Fruit fly (Drosophila melanogaster) whole organism, prepupa: ENCODE measurements around the gene Hecw.
A peak's percentile ranks its signal among the peaks of the same experiment; 100 is the strongest.

Experiments used
- Blimp-1 ChIP-seq: fragments of 200-800 bp; sonication (Bioruptor generic); optimal IDR thresholded peaks from 3 replicates; lab custom pipeline; 2017; ENCODE audit warnings: missing biosample characterization, missing genetic modification characterization, mild to moderate bottlenecking, moderate library complexity, missing genetic modification reagents
- CG10631 ChIP-seq: fragments of 200-800 bp; sonication (Bioruptor generic); optimal IDR thresholded peaks from 2 replicates; lab custom pipeline; 2016; ENCODE audit warnings: missing biosample characterization, missing genetic modification characterization
- CG10669 ChIP-seq: fragments of 200-800 bp; sonication (Bioruptor generic); optimal IDR thresholded peaks from 3 replicates; lab custom pipeline; 2018; ENCODE audit warnings: missing biosample characterization, mild to moderate bottlenecking, missing genetic modification characterization, moderate library complexity
- CG11294 ChIP-seq: fragments of 200-800 bp; sonication (Bioruptor generic); IDR thresholded peaks from 2 replicates; pipeline ENCODE4 v1.3.6; 2022; ENCODE audit warnings: missing biosample characterization, missing genetic modification characterization
- CG11762 ChIP-seq: fragments of 200-800 bp; sonication (Bioruptor generic); optimal IDR thresholded peaks from 3 replicates; lab custom pipeline; 2016; ENCODE audit warnings: missing biosample characterization, missing genetic modification characterization; ENCODE audit not compliant: insufficient read depth
- CG11902 ChIP-seq: fragments of 200-800 bp; sonication (Bioruptor generic); optimal IDR thresholded peaks from 3 replicates; lab custom pipeline; 2016; ENCODE audit warnings: missing biosample characterization, missing genetic modification characterization
- CG1621 ChIP-seq: fragments of 200-800 bp; sonication (Bioruptor generic); optimal IDR thresholded peaks from 3 replicates; lab custom pipeline; 2018; ENCODE audit warnings: missing biosample characterization, mild to moderate bottlenecking, missing genetic modification characterization
- CG16779 ChIP-seq: fragments of 200-800 bp; sonication (Bioruptor generic); optimal IDR thresholded peaks from 3 replicates; lab custom pipeline; 2017; ENCODE audit warnings: missing biosample characterization, mild to moderate bottlenecking, missing genetic modification characterization
- CG31627 ChIP-seq: fragments of 200-800 bp; sonication (Bioruptor generic); optimal IDR thresholded peaks from 3 replicates; lab custom pipeline; 2016; ENCODE audit warnings: missing biosample characterization, missing genetic modification characterization
- CG32006 ChIP-seq: fragments of 200-800 bp; sonication (Bioruptor generic); optimal IDR thresholded peaks from 3 replicates; lab custom pipeline; 2017; ENCODE audit warnings: missing biosample characterization, mild to moderate bottlenecking, missing genetic modification characterization
- CG34406 ChIP-seq: fragments of 200-800 bp; sonication (Bioruptor generic); optimal IDR thresholded peaks from 3 replicates; lab custom pipeline; 2016; ENCODE audit warnings: missing biosample characterization, missing genetic modification characterization
- CG3919 ChIP-seq: fragments of 200-800 bp; sonication (Bioruptor generic); optimal IDR thresholded peaks from 3 replicates; lab custom pipeline; 2016; ENCODE audit warnings: missing biosample characterization, missing genetic modification characterization
- CG4318 ChIP-seq: fragments of 200-800 bp; sonication (Bioruptor generic); optimal IDR thresholded peaks from 3 replicates; lab custom pipeline; 2017; ENCODE audit warnings: missing biosample characterization, mild to moderate bottlenecking, missing genetic modification characterization
- CG6163 ChIP-seq: fragments of 200-800 bp; sonication (Bioruptor generic); IDR thresholded peaks from 3 replicates; pipeline ENCODE4 v1.3.6; 2022; ENCODE audit warnings: missing biosample characterization, missing genetic modification characterization
- CG6276 ChIP-seq: fragments of 200-800 bp; sonication (Bioruptor generic); optimal IDR thresholded peaks from 2 replicates; lab custom pipeline; 2017; ENCODE audit warnings: missing biosample characterization, mild to moderate bottlenecking, missing genetic modification characterization
- CG6792 ChIP-seq: fragments of 200-800 bp; sonication (Bioruptor generic); optimal IDR thresholded peaks from 3 replicates; lab custom pipeline; 2016; ENCODE audit warnings: missing biosample characterization, missing genetic modification characterization
- CG6808 ChIP-seq: fragments of 200-800 bp; sonication (Bioruptor generic); optimal IDR thresholded peaks from 3 replicates; lab custom pipeline; 2017; ENCODE audit warnings: missing biosample characterization, missing genetic modification characterization, mild to moderate bottlenecking, moderate library complexity, missing genetic modification reagents
- CG6854 ChIP-seq: fragments of 200-800 bp; sonication (Bioruptor generic); optimal IDR thresholded peaks from 2 replicates; lab custom pipeline; 2017; ENCODE audit warnings: missing biosample characterization, mild to moderate bottlenecking, missing genetic modification characterization
- CG7368 ChIP-seq: fragments of 200-800 bp; sonication (Bioruptor generic); optimal IDR thresholded peaks from 3 replicates; lab custom pipeline; 2016; ENCODE audit warnings: missing biosample characterization, missing genetic modification characterization
- CG8119 ChIP-seq: fragments of 200-800 bp; sonication (Bioruptor generic); IDR thresholded peaks from 3 replicates; pipeline ENCODE4 v1.3.6; 2022; ENCODE audit warnings: missing biosample characterization, missing genetic modification characterization
- CG8632 ChIP-seq: fragments of 200-800 bp; sonication (Bioruptor generic); optimal IDR thresholded peaks from 3 replicates; lab custom pipeline; 2016; ENCODE audit warnings: missing biosample characterization, missing genetic modification characterization
- CG9139 ChIP-seq: fragments of 200-800 bp; sonication (Bioruptor generic); optimal IDR thresholded peaks from 3 replicates; lab custom pipeline; 2017; ENCODE audit warnings: missing biosample characterization, mild to moderate bottlenecking, missing genetic modification characterization
- Eip75B ChIP-seq: fragments of 200-800 bp; sonication (Bioruptor generic); optimal IDR thresholded peaks from 3 replicates; lab custom pipeline; 2016; ENCODE audit warnings: missing biosample characterization, missing genetic modification characterization
- Eip78C ChIP-seq: fragments of 200-800 bp; sonication (Bioruptor generic); peaks from one replicate; lab custom pipeline; 2016; ENCODE audit warnings: missing biosample characterization, missing genetic modification characterization
- Eip93F ChIP-seq: fragments of 200-800 bp; sonication (Bioruptor generic); optimal IDR thresholded peaks from 2 replicates; lab custom pipeline; 2016; ENCODE audit warnings: missing biosample characterization, mild to moderate bottlenecking, missing genetic modification characterization
- Ets21C ChIP-seq: fragments of 200-800 bp; sonication (Bioruptor generic); optimal IDR thresholded peaks from 3 replicates; lab custom pipeline; 2016; ENCODE audit warnings: missing biosample characterization, missing genetic modification characterization
- Ets96B ChIP-seq: fragments of 200-800 bp; optimal IDR thresholded peaks from 2 replicates; lab custom pipeline; 2019; ENCODE audit warnings: missing biosample characterization, mild to moderate bottlenecking, missing genetic modification characterization, moderate library complexity
- Gug ChIP-seq: fragments of 200-800 bp; sonication (Bioruptor generic); IDR thresholded peaks from 2 replicates; pipeline ENCODE4 v1.3.6; 2022; ENCODE audit warnings: missing biosample characterization, missing genetic modification characterization
- Hr38 ChIP-seq: sonication (Bioruptor generic); optimal IDR thresholded peaks from 2 replicates; lab custom pipeline; 2016; ENCODE audit warnings: missing biosample characterization, missing genetic modification characterization
- Hr39 ChIP-seq: fragments of 200-800 bp; sonication (Bioruptor generic); optimal IDR thresholded peaks from 2 replicates; lab custom pipeline; 2016; ENCODE audit warnings: missing biosample characterization, missing genetic modification characterization
- Hr4 ChIP-seq: fragments of 200-800 bp; sonication (Bioruptor generic); optimal IDR thresholded peaks from 3 replicates; lab custom pipeline; 2016; ENCODE audit warnings: missing biosample characterization, missing genetic modification characterization
- Met ChIP-seq: fragments of 200-800 bp; sonication (Bioruptor generic); optimal IDR thresholded peaks from 3 replicates; lab custom pipeline; 2016; ENCODE audit warnings: missing biosample characterization, missing genetic modification characterization
- OdsH ChIP-seq: fragments of 200-800 bp; sonication (Bioruptor generic); optimal IDR thresholded peaks from 3 replicates; lab custom pipeline; 2016; ENCODE audit warnings: missing biosample characterization, missing genetic modification characterization
- Smox ChIP-seq: fragments of 200-800 bp; sonication (Bioruptor generic); optimal IDR thresholded peaks from 3 replicates; lab custom pipeline; 2016; ENCODE audit warnings: missing biosample characterization, missing genetic modification characterization
- Sox102F ChIP-seq: fragments of 200-800 bp; sonication (Bioruptor generic); optimal IDR thresholded peaks from 2 replicates; lab custom pipeline; 2016; ENCODE audit warnings: missing biosample characterization, mild to moderate bottlenecking, missing genetic modification characterization
- Sox14 ChIP-seq: fragments of 200-800 bp; sonication (Bioruptor generic); optimal IDR thresholded peaks from 3 replicates; lab custom pipeline; 2016; ENCODE audit warnings: missing biosample characterization, missing genetic modification characterization
- achi ChIP-seq: fragments of 200-800 bp; sonication (Bioruptor generic); optimal IDR thresholded peaks from 3 replicates; lab custom pipeline; 2016; ENCODE audit warnings: missing biosample characterization, missing genetic modification characterization
- cyc ChIP-seq: fragments of 200-800 bp; sonication (Bioruptor generic); optimal IDR thresholded peaks from 3 replicates; lab custom pipeline; 2016; ENCODE audit warnings: missing biosample characterization, missing genetic modification characterization
- dac ChIP-seq: fragments of 200-800 bp; sonication (Bioruptor generic); optimal IDR thresholded peaks from 2 replicates; lab custom pipeline; 2017; ENCODE audit warnings: missing biosample characterization, mild to moderate bottlenecking, missing genetic modification characterization
- dsx ChIP-seq: fragments of 200-800 bp; optimal IDR thresholded peaks from 3 replicates; lab custom pipeline; 2019; ENCODE audit warnings: missing biosample characterization, mild to moderate bottlenecking, missing genetic modification characterization, moderate library complexity; ENCODE audit not compliant: poor library complexity, severe bottlenecking
- eg ChIP-seq: fragments of 200-800 bp; sonication (Bioruptor generic); IDR thresholded peaks from 3 replicates; pipeline ENCODE4 v1.3.6; 2022; ENCODE audit warnings: missing biosample characterization, missing genetic modification characterization
- esn ChIP-seq: fragments of 200-800 bp; sonication (Bioruptor generic); optimal IDR thresholded peaks from 2 replicates; lab custom pipeline; 2016; ENCODE audit warnings: missing biosample characterization, mild to moderate bottlenecking, missing genetic modification characterization, moderate library complexity
- fd59A ChIP-seq: fragments of 200-800 bp; sonication (Bioruptor generic); optimal IDR thresholded peaks from 2 replicates; lab custom pipeline; 2017; ENCODE audit warnings: missing biosample characterization, mild to moderate bottlenecking, missing genetic modification characterization, missing genetic modification reagents
- fd85E ChIP-seq: fragments of 200-800 bp; sonication (Bioruptor generic); optimal IDR thresholded peaks from 3 replicates; lab custom pipeline; 2016; ENCODE audit warnings: missing biosample characterization, missing genetic modification characterization
- fkh ChIP-seq: fragments of 200-800 bp; sonication (Bioruptor generic); optimal IDR thresholded peaks from 3 replicates; lab custom pipeline; 2017; ENCODE audit warnings: missing biosample characterization, mild to moderate bottlenecking, missing genetic modification characterization, moderate library complexity
- lz ChIP-seq: fragments of 200-800 bp; sonication (Bioruptor generic); optimal IDR thresholded peaks from 3 replicates; lab custom pipeline; 2016; ENCODE audit warnings: missing biosample characterization, missing genetic modification characterization
- net ChIP-seq: fragments of 200-800 bp; sonication (Bioruptor generic); optimal IDR thresholded peaks from 3 replicates; lab custom pipeline; 2016; ENCODE audit warnings: missing biosample characterization, missing genetic modification characterization
- salr ChIP-seq, 2 experiments: fragments of 200-800 bp; sonication (Bioruptor generic); optimal IDR thresholded peaks; 3 replicates each; lab custom pipeline; 2016 to 2018; ENCODE audit warnings: missing biosample characterization in 2 of 2, missing genetic modification characterization in 2 of 2, mild to moderate bottlenecking in 1 of 2
- spab ChIP-seq: fragments of 200-800 bp; sonication (Bioruptor generic); optimal IDR thresholded peaks from 2 replicates; lab custom pipeline; 2017; ENCODE audit warnings: missing biosample characterization, mild to moderate bottlenecking, missing genetic modification characterization, missing genetic modification reagents
- ss ChIP-seq, 2 experiments: fragments of 200-800 bp; sonication (Bioruptor generic); optimal IDR thresholded peaks; 2 replicates in 1 of 2; 3 replicates in 1 of 2; lab custom pipeline; 2017 to 2018; ENCODE audit warnings: mild to moderate bottlenecking in 2 of 2, missing biosample characterization in 2 of 2, missing genetic modification characterization in 2 of 2, moderate library complexity in 1 of 2
- svp ChIP-seq: fragments of 200-800 bp; sonication (Bioruptor generic); peaks from one replicate; lab custom pipeline; 2016; ENCODE audit warnings: missing biosample characterization, missing genetic modification characterization
- topi ChIP-seq: fragments of 200-800 bp; sonication (Bioruptor generic); optimal IDR thresholded peaks from 3 replicates; lab custom pipeline; 2016; ENCODE audit warnings: missing biosample characterization, missing genetic modification characterization
- vri ChIP-seq: fragments of 200-800 bp; sonication (Bioruptor generic); optimal IDR thresholded peaks from 3 replicates; lab custom pipeline; 2016; ENCODE audit warnings: missing biosample characterization, mild to moderate bottlenecking, missing genetic modification characterization

Hecw gene

dm6 chrX:9636835-9637234, 28.1 kb downstream of the Hecw start:
- no peak for TF ChIP-seq Smox
- TF ChIP-seq Gug: no peak
- TF ChIP-seq CG32006: no peak
- TF ChIP-seq salr (GFP tag; optimal IDR thresholded peaks at IDR 0.05; lab: Kevin White, UChicago): no peak
- no peak for TF ChIP-seq CG16779 (tag; lab: Kevin White, UChicago)
- peak; percentile 11 for TF ChIP-seq vri (GFP tag; lab: Kevin White, UChicago)
- TF ChIP-seq CG6808 (GFP tag; lab: Kevin White, UChicago): peak; percentile 0
- no peak for TF ChIP-seq CG11762 (GFP tag; lab: Kevin White, UChicago)
- TF ChIP-seq lz (GFP tag; lab: Kevin White, UChicago): no peak
- TF ChIP-seq achi: no peak
- no peak for TF ChIP-seq Hr38 (GFP tag; lab: Kevin White, UChicago)
- TF ChIP-seq CG9139 (GFP tag; lab: Kevin White, UChicago): no peak
- TF ChIP-seq eg (GFP tag; lab: Robert Waterston, UW): no peak
- TF ChIP-seq topi (GFP tag; lab: Kevin White, UChicago): no peak
- TF ChIP-seq Hr39 (GFP tag; lab: Kevin White, UChicago): no peak
- no peak for TF ChIP-seq Sox102F (GFP tag; lab: Kevin White, UChicago)
- no peak for TF ChIP-seq CG10631 (GFP tag; lab: Kevin White, UChicago)
- TF ChIP-seq Ets96B (tag; lab: Kevin White, UChicago): no peak
- TF ChIP-seq Hr4 (GFP tag; lab: Kevin White, UChicago): no peak
- peak; percentile 12 for TF ChIP-seq Sox14 (GFP tag; lab: Kevin White, UChicago)
- no peak for TF ChIP-seq OdsH (GFP tag; lab: Kevin White, UChicago)
- no peak; the same call in 2 of the 3 replicates for TF ChIP-seq CG6163 (GFP tag; lab: Robert Waterston, UW)
- peak; percentile 31 for TF ChIP-seq esn (GFP tag; lab: Kevin White, UChicago)
- no peak for TF ChIP-seq Eip93F (GFP tag; lab: Kevin White, UChicago)
- TF ChIP-seq cyc (GFP tag; lab: Kevin White, UChicago): no peak
- TF ChIP-seq Ets21C (GFP tag; lab: Kevin White, UChicago): no peak
- no peak for TF ChIP-seq CG4318
- no peak for TF ChIP-seq Blimp-1
- TF ChIP-seq CG11294 (GFP tag; lab: Robert Waterston, UW): no peak
- TF ChIP-seq CG7368: no peak
- peak; percentile 65 for TF ChIP-seq Eip78C (GFP tag; lab: Kevin White, UChicago)
- peak; percentile 53 for TF ChIP-seq fkh (GFP tag; lab: Kevin White, UChicago)
- no peak for TF ChIP-seq CG1621 (tag; lab: Kevin White, UChicago)
- TF ChIP-seq CG6854: no peak
- no peak for TF ChIP-seq CG34406
- TF ChIP-seq Eip75B (GFP tag; lab: Kevin White, UChicago): no peak
- TF ChIP-seq CG8119 (GFP tag; lab: Robert Waterston, UW): no peak
- no peak for TF ChIP-seq fd85E
- TF ChIP-seq spab (GFP tag; lab: Kevin White, UChicago): no peak
- no peak for TF ChIP-seq dac (GFP tag; lab: Kevin White, UChicago)
- no peak for TF ChIP-seq CG10669 (GFP tag; lab: Kevin White, UChicago)
- TF ChIP-seq dsx (GFP tag; lab: Kevin White, UChicago): no peak
- no peak for TF ChIP-seq svp (GFP tag; lab: Kevin White, UChicago)
- TF ChIP-seq fd59A (GFP tag; lab: Kevin White, UChicago): no peak
- TF ChIP-seq CG31627 (GFP tag; lab: Kevin White, UChicago): no peak
- TF ChIP-seq CG8632 (GFP tag; lab: Kevin White, UChicago): no peak
- TF ChIP-seq net (GFP tag; lab: Kevin White, UChicago): no peak
- peak; percentile 24 to 29 for TF ChIP-seq ss (GFP tag; optimal IDR thresholded peaks at IDR 0.05; lab: Kevin White, UChicago)
- no peak for TF ChIP-seq CG6276 (GFP tag; lab: Kevin White, UChicago)
- no peak for TF ChIP-seq CG6792 (GFP tag; lab: Kevin White, UChicago)
- TF ChIP-seq CG3919 (GFP tag; lab: Kevin White, UChicago): no peak
- TF ChIP-seq Met (GFP tag; lab: Kevin White, UChicago): no peak
- no peak for TF ChIP-seq CG11902
